Worm (Caenorhabditis elegans): ENCODE measurements around the gene C14C6.13.

- TF ChIP-seq ceh-8 (GFP tag; optimal IDR thresholded peaks at IDR 0.05) (no peak), nhr-237 (tag; optimal IDR thresholded peaks at IDR 0.05) (no peak), nhr-71 (tag; optimal IDR thresholded peaks at IDR 0.05) (no peak), unc-62 (GFP tag; optimal IDR thresholded peaks at IDR 0.05) (no peak), zip-4 (GFP tag; optimal IDR thresholded peaks at IDR 0.05) (no peak), nhr-11 (tag; optimal IDR thresholded peaks at IDR 0.05) (no peak), lin-39 (tag; optimal IDR thresholded peaks at IDR 0.05) (no peak), ztf-4 (tag; optimal IDR thresholded peaks at IDR 0.05) (no peak), fos-1 (tag; optimal IDR thresholded peaks at IDR 0.05) (no peak), lsy-2 (tag; optimal IDR thresholded peaks at IDR 0.05) (no peak)
These were observed 2.4 kb upstream of the C14C6.13 start for ce11 chrV:576918-577317.
